Worm (Caenorhabditis elegans) whole organism, late embryonic: Measurements from ENCODE around the gene coh-3.

Experiments used
- T23F11.4 ChIP-seq: fragments of 200-800 bp; sonication (Bioruptor generic); optimal IDR thresholded peaks from 2 replicates; lab custom pipeline; 2018; ENCODE audit warnings: mild to moderate bottlenecking, missing genetic modification characterization, missing compliant biosample characterization
- ama-1 ChIP-seq: fragments of 150-350 bp; optimal IDR thresholded peaks from 2 replicates; lab custom pipeline; 2014
- fax-1 ChIP-seq: sonication (generic microtip); optimal IDR thresholded peaks from 2 replicates; lab custom pipeline; 2016; ENCODE audit warnings: missing genotype, missing genetic modification characterization, missing compliant biosample characterization
- hlh-15 ChIP-seq: sonication (generic microtip); optimal IDR thresholded peaks from 2 replicates; lab custom pipeline; 2016; ENCODE audit warnings: missing genetic modification characterization, missing compliant biosample characterization
- nhr-232 ChIP-seq: sonication (generic microtip); optimal IDR thresholded peaks from 2 replicates; lab custom pipeline; 2016; ENCODE audit warnings: missing genetic modification characterization, missing compliant biosample characterization
- pax-1 ChIP-seq: fragments of 150-350 bp; optimal IDR thresholded peaks from 2 replicates; lab custom pipeline; 2014; ENCODE audit warnings: missing biosample characterization, missing genetic modification characterization
- pha-2 ChIP-seq: sonication (generic microtip); optimal IDR thresholded peaks from 2 replicates; lab custom pipeline; 2017; ENCODE audit warnings: mild to moderate bottlenecking, missing genetic modification characterization, missing compliant biosample characterization
- unc-3 ChIP-seq, 2 experiments: fragments of 200-800 bp in 1 of 2; sonication (Bioruptor generic) in 1 of 2; sonication (generic microtip) in 1 of 2; conservative IDR thresholded peaks in 1 of 2; optimal IDR thresholded peaks in 1 of 2; 2 replicates each; pipeline versions ENCODE4 v1.3.6 to Lab custom; 2016 to 2022; ENCODE audit warnings: missing compliant biosample characterization in 2 of 2, missing genetic modification characterization in 2 of 2, missing genetic modification reagents in 1 of 2

- TF ChIP-seq fax-1 (tag; lab: Kevin White, UChicago) (no peak), T23F11.4 (GFP tag; lab: Kevin White, UChicago) (no peak), ama-1 (no peak), nhr-232 (tag; lab: Kevin White, UChicago) (no peak), unc-3 (GFP tag; conservative IDR thresholded peaks at IDR 0.05; lab: Robert Waterston, UW) (no peak), unc-3 (tag; optimal IDR thresholded peaks at IDR 0.05; lab: Kevin White, UChicago) (no peak), pax-1 (tag; lab: Kevin White, UChicago) (no peak), pha-2 (no peak), hlh-15 (tag; lab: Kevin White, UChicago) (no peak)
Measured at ce11 chrV:14460122-14460521, 2.9 kb downstream of the coh-3 start.
